Worm (Caenorhabditis elegans) whole organism, mixed stage, embryonic: ENCODE measurements around the gene him-14.
"Not testable (repeated sequence)": the region's sequence is repeated elsewhere in the genome, so short reads cannot be mapped to it uniquely, and the experiment has no call there.

Experiments used
- M03D4.4 ChIP-seq: sonication (generic microtip); optimal IDR thresholded peaks from 2 replicates; lab custom pipeline; 2017; ENCODE audit warnings: mild to moderate bottlenecking, missing genetic modification characterization, missing compliant biosample characterization
- bed-3 ChIP-seq: fragments of 200-800 bp; sonication (Bioruptor generic); optimal IDR thresholded peaks from 3 replicates; lab custom pipeline; 2018; ENCODE audit warnings: mild to moderate bottlenecking, missing genetic modification characterization, moderate library complexity, missing compliant biosample characterization
- ceh-39 ChIP-seq: fragments of 150-350 bp; optimal IDR thresholded peaks from 2 replicates; lab custom pipeline; 2014; ENCODE audit warnings: missing biosample characterization, missing genetic modification characterization
- ceh-43 ChIP-seq: fragments of 200-800 bp; sonication (Bioruptor generic); optimal IDR thresholded peaks from 2 replicates; lab custom pipeline; 2018; ENCODE audit warnings: mild to moderate bottlenecking, missing genetic modification characterization, moderate library complexity, missing compliant biosample characterization
- ceh-83 ChIP-seq: fragments of 200-800 bp; sonication (Bioruptor generic); optimal IDR thresholded peaks from 2 replicates; lab custom pipeline; 2018; ENCODE audit warnings: mild to moderate bottlenecking, missing genetic modification characterization, missing compliant biosample characterization
- ces-1 ChIP-seq: fragments of 150-350 bp; optimal IDR thresholded peaks from 2 replicates; lab custom pipeline; 2014; ENCODE audit warnings: missing biosample characterization, missing genetic modification reagents, missing genetic modification characterization
- cnd-1 ChIP-seq: fragments of 200-800 bp; sonication (Bioruptor generic); optimal IDR thresholded peaks from 2 replicates; lab custom pipeline; 2018; ENCODE audit warnings: mild to moderate bottlenecking, missing genetic modification characterization, missing compliant biosample characterization
- drap-1 ChIP-seq: fragments of 200-800 bp; sonication (Bioruptor generic); optimal IDR thresholded peaks from 3 replicates; lab custom pipeline; 2018; ENCODE audit warnings: mild to moderate bottlenecking, missing genetic modification characterization, missing compliant biosample characterization
- elt-1 ChIP-seq: sonication (generic microtip); optimal IDR thresholded peaks from 2 replicates; lab custom pipeline; 2017; ENCODE audit warnings: missing genetic modification characterization, mild to moderate bottlenecking, missing compliant biosample characterization, antibody characterized with exemption, moderate library complexity, borderline replicate concordance; ENCODE audit not compliant: insufficient read depth
- flh-1 ChIP-seq: fragments of 200-800 bp; sonication (Bioruptor generic); optimal IDR thresholded peaks from 2 replicates; lab custom pipeline; 2018; ENCODE audit warnings: mild to moderate bottlenecking, missing genetic modification characterization, moderate library complexity, missing compliant biosample characterization
- ham-2 ChIP-seq: fragments of 200-800 bp; sonication (Bioruptor generic); optimal IDR thresholded peaks from 2 replicates; lab custom pipeline; 2018; ENCODE audit warnings: mild to moderate bottlenecking, missing genetic modification characterization, missing compliant biosample characterization
- hlh-1 ChIP-seq: fragments of 150-350 bp; optimal IDR thresholded peaks from 2 replicates; lab custom pipeline; 2014; ENCODE audit warnings: missing biosample characterization, missing genetic modification reagents, missing genetic modification characterization
- lin-13 ChIP-seq: fragments of 150-350 bp; optimal IDR thresholded peaks from 2 replicates; lab custom pipeline; 2014; ENCODE audit warnings: missing biosample characterization, missing genetic modification characterization
- lin-32 ChIP-seq: fragments of 200-800 bp; sonication (Bioruptor generic); optimal IDR thresholded peaks from 2 replicates; lab custom pipeline; 2018; ENCODE audit warnings: mild to moderate bottlenecking, missing genetic modification characterization, missing compliant biosample characterization
- lsy-2 ChIP-seq: fragments of 150-350 bp; optimal IDR thresholded peaks from 2 replicates; lab custom pipeline; 2014; ENCODE audit warnings: missing biosample characterization, missing genetic modification characterization
- mab-5 ChIP-seq: fragments of 150-350 bp; optimal IDR thresholded peaks from 2 replicates; lab custom pipeline; 2014; ENCODE audit warnings: missing biosample characterization, missing genetic modification characterization
- mep-1 ChIP-seq: fragments of 150-350 bp; optimal IDR thresholded peaks from 2 replicates; lab custom pipeline; 2017; ENCODE audit warnings: missing biosample characterization, missing genetic modification reagents, missing genetic modification characterization, inconsistent platforms
- nhr-12 ChIP-seq: fragments of 150-350 bp; optimal IDR thresholded peaks from 2 replicates; lab custom pipeline; 2014; ENCODE audit warnings: missing biosample characterization, missing genetic modification characterization
- nhr-2 ChIP-seq: fragments of 150-350 bp; optimal IDR thresholded peaks from 2 replicates; lab custom pipeline; 2014; ENCODE audit warnings: missing biosample characterization, missing genetic modification characterization
- nhr-237 ChIP-seq: fragments of 150-350 bp; optimal IDR thresholded peaks from 2 replicates; lab custom pipeline; 2014; ENCODE audit warnings: missing biosample characterization, missing genetic modification characterization
- nhr-28 ChIP-seq: fragments of 150-350 bp; optimal IDR thresholded peaks from 2 replicates; lab custom pipeline; 2014; ENCODE audit warnings: missing biosample characterization, missing genetic modification characterization
- sem-2 ChIP-seq: fragments of 200-800 bp; sonication (Bioruptor generic); optimal IDR thresholded peaks from 2 replicates; lab custom pipeline; 2018; ENCODE audit warnings: mild to moderate bottlenecking, missing genetic modification characterization, missing compliant biosample characterization
- snpc-4 ChIP-seq: fragments of 150-350 bp; optimal IDR thresholded peaks from 2 replicates; lab custom pipeline; 2014; ENCODE audit warnings: missing biosample characterization, missing genetic modification characterization
- sptf-1 ChIP-seq: sonication (generic microtip); optimal IDR thresholded peaks from 2 replicates; lab custom pipeline; 2017; ENCODE audit warnings: mild to moderate bottlenecking, missing genetic modification characterization, moderate library complexity, missing compliant biosample characterization
- tbx-8 ChIP-seq: fragments of 200-800 bp; sonication (Bioruptor generic); optimal IDR thresholded peaks from 2 replicates; lab custom pipeline; 2018; ENCODE audit warnings: mild to moderate bottlenecking, missing genetic modification characterization, moderate library complexity, missing compliant biosample characterization
- unc-39 ChIP-seq: fragments of 150-350 bp; optimal IDR thresholded peaks from 2 replicates; lab custom pipeline; 2014; ENCODE audit warnings: missing biosample characterization, missing genetic modification characterization
- unc-62 ChIP-seq: fragments of 150-350 bp; optimal IDR thresholded peaks from 2 replicates; lab custom pipeline; 2014; ENCODE audit warnings: missing biosample characterization, missing genetic modification reagents, missing genetic modification characterization
- zip-8 ChIP-seq: fragments of 150-350 bp; optimal IDR thresholded peaks from 2 replicates; lab custom pipeline; 2014; ENCODE audit warnings: missing biosample characterization, missing genetic modification characterization
- ztf-11 ChIP-seq: fragments of 150-350 bp; optimal IDR thresholded peaks from 2 replicates; lab custom pipeline; 2014; ENCODE audit warnings: missing biosample characterization, missing genetic modification characterization

The him-14 gene

ce11 chrII:7093339-7093821 is 23.6 kb upstream of the him-14 start, which contains the start of gene T02G5.3:
TSS of gene T02G5.3 (plus strand) at chrII:7093389.
- no peak for TF ChIP-seq ham-2 (GFP tag; lab: Kevin White, UChicago)
- no peak for TF ChIP-seq snpc-4 (tag; lab: Kevin White, UChicago)
- TF ChIP-seq mab-5 (tag; lab: Kevin White, UChicago), result no peak
- no peak for TF ChIP-seq hlh-1 (tag; lab: Kevin White, UChicago)
- no peak for TF ChIP-seq M03D4.4
- no peak for TF ChIP-seq lin-32 (GFP tag; lab: Kevin White, UChicago)

DNA sequence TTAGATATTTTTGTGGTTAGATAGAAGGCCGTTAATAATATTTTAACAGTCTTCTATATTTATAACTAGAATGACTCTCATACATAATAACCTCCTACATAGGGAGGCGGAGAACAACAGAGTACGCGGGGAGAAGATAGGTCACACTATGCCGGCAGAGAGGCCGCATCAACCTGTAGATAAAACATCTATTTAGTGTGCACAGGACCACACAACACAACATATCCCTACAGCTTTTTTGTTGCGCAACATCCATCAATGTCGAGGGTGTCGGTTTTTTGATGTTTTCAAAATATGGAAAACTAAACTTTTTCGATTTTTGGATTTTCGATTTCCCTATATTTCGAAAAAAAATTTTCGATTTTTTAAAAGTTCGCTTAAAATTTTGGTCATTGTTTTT is 21.1 kb upstream of the him-14 start:
- peak; percentile 78 for TF ChIP-seq nhr-2
- TF ChIP-seq cnd-1 (tag; lab: Kevin White, UChicago), result peak; percentile 21
- no peak for TF ChIP-seq mab-5 (tag; lab: Kevin White, UChicago)
- no peak for TF ChIP-seq mep-1
- TF ChIP-seq bed-3 (GFP tag; lab: Kevin White, UChicago), result no peak
- no peak for TF ChIP-seq ztf-11
- no peak for TF ChIP-seq flh-1 (GFP tag; lab: Kevin White, UChicago)
- no peak for TF ChIP-seq nhr-28 (tag; lab: Kevin White, UChicago)
- no peak for TF ChIP-seq unc-62
- TF ChIP-seq lin-13 (tag; lab: Kevin White, UChicago), result no peak
- TF ChIP-seq ces-1, result no peak
- no peak for TF ChIP-seq ceh-39 (tag; lab: Kevin White, UChicago)
- TF ChIP-seq sem-2 (GFP tag; lab: Kevin White, UChicago), result no peak
- TF ChIP-seq zip-8 (tag; lab: Kevin White, UChicago), result peak; percentile 93
- TF ChIP-seq tbx-8 (GFP tag; lab: Kevin White, UChicago), result no peak
- TF ChIP-seq nhr-237 (tag; lab: Kevin White, UChicago), result no peak
- no peak for TF ChIP-seq elt-1 (tag; lab: Kevin White, UChicago)
- TF ChIP-seq snpc-4 (tag; lab: Kevin White, UChicago), result no peak
- TF ChIP-seq lsy-2, result no peak

ce11 chrII:7090085-7090484 is 20.3 kb upstream of the him-14 start:
- TF ChIP-seq ces-1 (peak; percentile 9), snpc-4 (tag; lab: Kevin White, UChicago) (no peak)

DNA sequence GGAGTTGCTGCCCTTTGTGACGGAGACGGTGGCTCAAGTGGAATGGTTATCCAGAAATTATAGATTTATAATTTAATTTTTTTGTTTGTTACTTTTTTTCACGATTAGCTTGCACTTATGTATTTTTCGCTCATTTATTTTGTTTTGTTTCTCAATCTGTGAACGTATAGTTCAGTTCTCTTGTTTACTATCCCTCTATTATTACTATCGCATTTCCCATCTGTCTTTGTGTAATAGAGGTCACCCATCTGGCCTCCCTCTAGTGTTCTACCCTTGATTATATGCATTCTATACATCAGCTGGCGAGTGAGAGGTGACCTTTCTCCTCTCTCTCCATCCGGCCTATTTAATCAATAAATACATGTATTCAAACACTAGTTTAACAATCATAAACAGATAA is 14.3 kb upstream of the him-14 start, which contains the start of the genes T02G5.14 and T02G5.15:
T02G5.14 (plus strand) TSS at position 301 of the 400 bp plus-strand sequence.
T02G5.15 (plus strand) TSS at position 301 of the 400 bp plus-strand sequence.
- TF ChIP-seq hlh-1 (tag; lab: Kevin White, UChicago); flh-1 (GFP tag; lab: Kevin White, UChicago); tbx-8 (GFP tag; lab: Kevin White, UChicago): not testable (repeated sequence)

DNA sequence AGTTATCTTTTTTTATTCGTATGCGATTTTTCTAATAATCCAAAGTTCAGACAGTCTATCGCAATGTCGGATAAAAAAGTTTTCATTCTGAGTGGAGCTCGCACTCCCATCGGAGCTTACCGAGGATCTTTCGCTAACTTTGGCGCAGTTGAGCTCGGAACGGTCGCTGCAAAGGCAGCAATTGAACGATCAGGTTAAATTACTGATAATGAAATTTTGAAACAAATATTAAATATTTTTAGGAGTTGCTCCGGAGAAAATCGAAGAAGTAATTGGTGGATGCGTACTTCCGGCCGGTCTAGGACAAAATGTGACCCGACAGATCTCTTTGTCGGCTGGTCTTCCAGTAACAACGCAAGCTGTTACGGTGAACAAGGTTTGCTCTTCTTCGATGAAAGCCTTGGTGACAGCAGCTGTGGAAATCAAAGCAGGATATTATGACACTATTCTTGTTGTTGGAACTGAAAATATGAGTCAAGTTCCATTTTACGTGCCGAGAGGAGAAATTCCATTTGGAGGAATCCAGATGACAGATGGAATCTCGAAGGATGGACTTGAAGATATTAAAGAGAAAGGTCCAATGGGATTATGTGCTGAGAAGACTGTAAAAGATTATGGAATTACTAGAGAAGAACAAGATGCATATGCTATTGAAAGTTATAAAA is 5.9 kb upstream of the him-14 start, which contains the start of gene T02G5.7:
T02G5.7 (plus strand) TSS at position 51 of the 665 bp plus-strand sequence.
- no peak for TF ChIP-seq hlh-1 (tag; lab: Kevin White, UChicago)
- no peak for TF ChIP-seq unc-39 (tag; lab: Kevin White, UChicago)
- TF ChIP-seq unc-62, result no peak
- no peak for TF ChIP-seq cnd-1 (tag; lab: Kevin White, UChicago)
- TF ChIP-seq, all 35 proteins: peak for 0

- TF ChIP-seq lin-13 (tag; lab: Kevin White, UChicago), result no peak
Measured at ce11 chrII:7073537-7073913, 3.8 kb upstream of the him-14 start, which contains the start of gene kat-1. TSS of gene kat-1 (plus strand) at chrII:7073814.

DNA sequence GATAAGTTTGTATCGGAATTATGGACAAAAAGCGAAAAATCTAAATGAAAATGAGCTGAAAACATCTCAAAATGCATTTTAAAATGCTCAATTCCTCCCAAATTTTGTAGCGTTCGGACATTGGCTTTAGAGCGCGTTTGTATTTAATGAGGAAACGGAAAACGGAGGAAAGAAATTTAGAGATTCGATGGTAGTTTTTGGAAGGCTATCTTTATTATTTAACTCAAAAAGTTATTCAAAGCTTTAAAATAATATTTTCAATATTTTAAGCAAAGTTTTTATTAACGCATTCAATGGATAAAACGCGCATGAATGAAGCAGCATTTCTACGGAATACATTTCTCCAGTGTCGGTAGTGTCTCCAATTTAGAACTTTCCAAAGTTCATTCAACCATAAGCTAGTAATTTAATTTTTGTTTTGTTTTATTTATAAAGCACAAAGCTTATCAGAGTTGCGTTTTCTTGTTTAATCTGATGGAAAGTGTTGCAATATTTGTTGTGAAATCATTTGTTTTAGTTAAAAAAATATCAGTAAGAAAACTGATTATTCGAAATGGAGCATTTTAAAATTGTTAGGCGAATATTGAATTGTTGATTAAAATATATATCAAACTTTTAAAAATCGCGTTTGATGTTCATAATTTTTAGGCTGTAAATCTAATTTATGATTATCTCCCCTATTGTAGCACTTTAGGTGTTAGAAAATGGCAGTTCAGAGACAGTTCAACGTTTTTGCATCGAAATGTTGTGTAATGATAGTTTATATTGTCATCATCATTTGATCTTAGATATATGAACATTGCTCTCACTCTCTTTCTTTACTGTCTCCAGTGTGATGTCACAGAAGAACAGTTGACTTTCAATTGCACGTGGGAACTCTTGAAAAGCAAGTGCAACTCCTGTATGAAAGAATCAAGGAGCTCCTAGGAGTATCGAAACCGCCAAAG is 3.1 kb upstream of the him-14 start:
- TF ChIP-seq lsy-2 (peak; percentile 80), ces-1 (peak; percentile 95), ceh-83 (GFP tag; lab: Kevin White, UChicago) (no peak), mep-1 (peak; percentile 63), nhr-237 (tag; lab: Kevin White, UChicago) (peak; percentile 76), cnd-1 (tag; lab: Kevin White, UChicago) (peak; percentile 30), tbx-8 (GFP tag; lab: Kevin White, UChicago) (no peak), unc-39 (tag; lab: Kevin White, UChicago) (no peak), lin-32 (GFP tag; lab: Kevin White, UChicago) (no peak), ceh-43 (GFP tag; lab: Kevin White, UChicago) (no peak), sptf-1 (tag; lab: Kevin White, UChicago) (peak; percentile 68), M03D4.4 (no peak), bed-3 (GFP tag; lab: Kevin White, UChicago) (no peak), lin-13 (tag; lab: Kevin White, UChicago) (peak; percentile 4), nhr-12 (tag; lab: Kevin White, UChicago) (no peak), drap-1 (GFP tag; lab: Kevin White, UChicago) (no peak), nhr-2 (no peak)
